Worm (Caenorhabditis elegans): Measurements from ENCODE around the gene atz-1.

Gene atz-1

ce11 chrIV:12391003-12391637, 15.2 kb upstream of the atz-1 start, which contains the start of the genes rps-23 and dpm-3 (continued):
- TF ChIP-seq bed-3 (GFP tag; optimal IDR thresholded peaks at IDR 0.05), result no peak

- TF ChIP-seq cnd-1 (tag; optimal IDR thresholded peaks at IDR 0.05) (no peak), ceh-39 (tag; optimal IDR thresholded peaks at IDR 0.05) (no peak), ces-1 (GFP tag; optimal IDR thresholded peaks at IDR 0.05) (no peak)
Measured at ce11 chrIV:12389951-12390350, 14.0 kb upstream of the atz-1 start, which contains the start of gene spe-45. spe-45 (minus strand) TSS chrIV:12390095.

- no peak for TF ChIP-seq elt-3 (tag; optimal IDR thresholded peaks at IDR 0.05)
- TF ChIP-seq unc-39 (tag; optimal IDR thresholded peaks at IDR 0.05), result no peak
- no peak for TF ChIP-seq lin-13 (tag; optimal IDR thresholded peaks at IDR 0.05)
- TF ChIP-seq snpc-4 (tag; optimal IDR thresholded peaks at IDR 0.05), result no peak
- TF ChIP-seq cnd-1 (tag; optimal IDR thresholded peaks at IDR 0.05), result no peak
- TF ChIP-seq nhr-12 (tag; optimal IDR thresholded peaks at IDR 0.05), result no peak
- no peak for TF ChIP-seq nhr-2 (tag; optimal IDR thresholded peaks at IDR 0.05)
- TF ChIP-seq mab-5 (tag; optimal IDR thresholded peaks at IDR 0.05), result no peak
- TF ChIP-seq nhr-237 (tag; optimal IDR thresholded peaks at IDR 0.05), result no peak
- no peak for TF ChIP-seq mls-2 (tag; optimal IDR thresholded peaks at IDR 0.05)
- no peak for TF ChIP-seq flh-1 (GFP tag; optimal IDR thresholded peaks at IDR 0.05)
- no peak for TF ChIP-seq ceh-39 (tag; optimal IDR thresholded peaks at IDR 0.05)
- no peak for TF ChIP-seq nhr-76 (tag; optimal IDR thresholded peaks at IDR 0.05)
- no peak for TF ChIP-seq ceh-83 (GFP tag; optimal IDR thresholded peaks at IDR 0.05)
- no peak for TF ChIP-seq drap-1 (GFP tag; optimal IDR thresholded peaks at IDR 0.05)
- no peak for TF ChIP-seq sptf-1 (tag; optimal IDR thresholded peaks at IDR 0.05)
Measured at ce11 chrIV:12385061-12385460, 9.1 kb upstream of the atz-1 start, which contains the start of gene F28D1.6. F28D1.6 (minus strand) TSS chrIV:12385161.

ce11 chrIV:12382864-12383263, 6.9 kb upstream of the atz-1 start, which contains the start of gene thn-2:
thn-2 (plus strand) TSS chrIV:12383170.
- TF ChIP-seq mab-5 (tag; optimal IDR thresholded peaks at IDR 0.05) (no peak), hlh-1 (tag; optimal IDR thresholded peaks at IDR 0.05) (no peak)

ce11 chrIV:12379784-12380183, 3.9 kb upstream of the atz-1 start, which contains the start of gene thn-1:
thn-1 (plus strand) TSS chrIV:12380084.
- no peak for TF ChIP-seq lsy-2 (tag; optimal IDR thresholded peaks at IDR 0.05)
- TF ChIP-seq elt-3 (tag; optimal IDR thresholded peaks at IDR 0.05), result no peak
- no peak for TF ChIP-seq sem-2 (GFP tag; optimal IDR thresholded peaks at IDR 0.05)

ce11 chrIV:12378919-12379318, 3.0 kb upstream of the atz-1 start:
- TF ChIP-seq unc-120 (tag; optimal IDR thresholded peaks at IDR 0.05; ENCODE audit: poor library complexity, severe bottlenecking) (no peak), nhr-237 (tag; optimal IDR thresholded peaks at IDR 0.05) (no peak), nhr-2 (tag; optimal IDR thresholded peaks at IDR 0.05) (no peak), unc-62 (GFP tag; optimal IDR thresholded peaks at IDR 0.05) (no peak), M03D4.4 (tag; optimal IDR thresholded peaks at IDR 0.05) (no peak), nhr-76 (tag; optimal IDR thresholded peaks at IDR 0.05) (no peak), hlh-1 (tag; optimal IDR thresholded peaks at IDR 0.05) (no peak), ztf-11 (tag; optimal IDR thresholded peaks at IDR 0.05) (no peak), ham-2 (GFP tag; optimal IDR thresholded peaks at IDR 0.05) (no peak), ceh-39 (tag; optimal IDR thresholded peaks at IDR 0.05) (no peak), mls-2 (tag; optimal IDR thresholded peaks at IDR 0.05) (no peak), ceh-43 (GFP tag; optimal IDR thresholded peaks at IDR 0.05) (no peak), mab-5 (tag; optimal IDR thresholded peaks at IDR 0.05) (no peak), unc-39 (tag; optimal IDR thresholded peaks at IDR 0.05) (no peak), zip-8 (tag; optimal IDR thresholded peaks at IDR 0.05) (no peak), nhr-28 (tag; optimal IDR thresholded peaks at IDR 0.05) (no peak)

ce11 chrIV:12371879-12372278, 4.0 kb downstream of the atz-1 start, which contains the start of gene wdr-46:
wdr-46 (plus strand) TSS chrIV:12372253.
- TF ChIP-seq zip-8 (tag; optimal IDR thresholded peaks at IDR 0.05) (no peak), mls-2 (tag; optimal IDR thresholded peaks at IDR 0.05) (no peak), ceh-43 (GFP tag; optimal IDR thresholded peaks at IDR 0.05) (peak; percentile 31), nhr-2 (tag; optimal IDR thresholded peaks at IDR 0.05) (peak; percentile 19), ceh-39 (tag; optimal IDR thresholded peaks at IDR 0.05) (peak; percentile 8), mab-5 (tag; optimal IDR thresholded peaks at IDR 0.05) (no peak), mep-1 (tag; optimal IDR thresholded peaks at IDR 0.05) (peak; percentile 82), nhr-76 (tag; optimal IDR thresholded peaks at IDR 0.05) (no peak), tbx-8 (GFP tag; optimal IDR thresholded peaks at IDR 0.05) (no peak), pha-4 (tag; optimal IDR thresholded peaks at IDR 0.05) (peak; percentile 36), M03D4.4 (tag; optimal IDR thresholded peaks at IDR 0.05) (peak; percentile 10), lin-13 (tag; optimal IDR thresholded peaks at IDR 0.05) (peak; percentile 40), ceh-83 (GFP tag; optimal IDR thresholded peaks at IDR 0.05) (peak; percentile 42), ces-1 (GFP tag; optimal IDR thresholded peaks at IDR 0.05) (peak; percentile 86), cnd-1 (tag; optimal IDR thresholded peaks at IDR 0.05) (peak; percentile 25), unc-62 (GFP tag; optimal IDR thresholded peaks at IDR 0.05) (peak; percentile 29), nhr-237 (tag; optimal IDR thresholded peaks at IDR 0.05) (peak; percentile 58), blmp-1 (tag; optimal IDR thresholded peaks at IDR 0.05) (no peak), elt-1 (tag; optimal IDR thresholded peaks at IDR 0.05; ENCODE audit: borderline replicate concordance, insufficient read depth) (no peak), sptf-1 (tag; optimal IDR thresholded peaks at IDR 0.05) (peak; percentile 53), lsy-2 (tag; optimal IDR thresholded peaks at IDR 0.05) (peak; percentile 99)
